Fruit fly (Drosophila melanogaster) whole organism, embryonic: Measurements from ENCODE around the gene CG5846.

ENCODE experiments used
- CG10267 ChIP-seq: fragments of 200-800 bp; sonication (Bioruptor generic); optimal IDR thresholded peaks from 2 replicates; lab custom pipeline; 2018; ENCODE audit warnings: missing biosample characterization, mild to moderate bottlenecking, missing genetic modification characterization, moderate library complexity
- CG10654 ChIP-seq: fragments of 200-800 bp; sonication (Bioruptor generic); optimal IDR thresholded peaks from 2 replicates; lab custom pipeline; 2016; ENCODE audit warnings: missing biosample characterization, missing genetic modification characterization
- CG11456 ChIP-seq: fragments of 200-800 bp; sonication (Bioruptor generic); IDR thresholded peaks from 3 replicates; pipeline ENCODE4 v1.3.6; 2022; ENCODE audit warnings: missing biosample characterization, missing genetic modification characterization
- CG11504 ChIP-seq: fragments of 200-800 bp; sonication (Bioruptor generic); optimal IDR thresholded peaks from 3 replicates; lab custom pipeline; 2019; ENCODE audit warnings: missing biosample characterization, mild to moderate bottlenecking, missing genetic modification characterization, moderate library complexity
- CG12391 ChIP-seq: fragments of 200-800 bp; sonication (Bioruptor generic); optimal IDR thresholded peaks from 3 replicates; lab custom pipeline; 2018; ENCODE audit warnings: missing biosample characterization, mild to moderate bottlenecking, missing genetic modification characterization, moderate library complexity
- CG12659 ChIP-seq: fragments of 200-800 bp; sonication (Bioruptor generic); optimal IDR thresholded peaks from 3 replicates; lab custom pipeline; 2017; ENCODE audit warnings: mild to moderate bottlenecking, missing biosample characterization, missing genetic modification reagents, missing genetic modification characterization
- CG14710 ChIP-seq: fragments of 200-800 bp; sonication (Bioruptor generic); optimal IDR thresholded peaks from 3 replicates; lab custom pipeline; 2019; ENCODE audit warnings: missing biosample characterization, mild to moderate bottlenecking, missing genetic modification characterization, moderate library complexity
- CG15011 ChIP-seq: fragments of 200-800 bp; sonication (Bioruptor generic); optimal IDR thresholded peaks from 3 replicates; lab custom pipeline; 2018; ENCODE audit warnings: missing biosample characterization, mild to moderate bottlenecking, missing genetic modification characterization
- CG15696 ChIP-seq: fragments of 200-800 bp; sonication (Bioruptor generic); optimal IDR thresholded peaks from 2 replicates; lab custom pipeline; 2019; ENCODE audit warnings: missing biosample characterization, mild to moderate bottlenecking, missing genetic modification characterization, moderate library complexity
- CG1603 ChIP-seq: fragments of 200-800 bp; sonication (Bioruptor generic); optimal IDR thresholded peaks from 2 replicates; lab custom pipeline; 2019; ENCODE audit warnings: missing biosample characterization, mild to moderate bottlenecking, missing genetic modification characterization, moderate library complexity
- CG16813 ChIP-seq: fragments of 200-800 bp; sonication (Bioruptor generic); IDR thresholded peaks from 3 replicates; pipeline ENCODE4 v1.3.6; 2022; ENCODE audit warnings: missing biosample characterization, missing genetic modification characterization; ENCODE audit not compliant: partially characterized antibody
- CG2116 ChIP-seq: fragments of 200-800 bp; sonication (Bioruptor generic); optimal IDR thresholded peaks from 3 replicates; lab custom pipeline; 2018; ENCODE audit warnings: missing biosample characterization, mild to moderate bottlenecking, missing genetic modification characterization
- CG2120 ChIP-seq: fragments of 200-800 bp; sonication (Bioruptor generic); optimal IDR thresholded peaks from 3 replicates; lab custom pipeline; 2016; ENCODE audit warnings: missing biosample characterization, missing genetic modification characterization
- CG30020 ChIP-seq: fragments of 200-800 bp; optimal IDR thresholded peaks from 2 replicates; lab custom pipeline; 2019; ENCODE audit warnings: missing biosample characterization, mild to moderate bottlenecking, missing genetic modification characterization, moderate library complexity
- CG31441 ChIP-seq: fragments of 200-800 bp; sonication (Bioruptor generic); IDR thresholded peaks from 2 replicates; pipeline ENCODE4 v1.3.6; 2022; ENCODE audit warnings: missing biosample characterization, missing genetic modification characterization
- CG34422 ChIP-seq: fragments of 200-800 bp; sonication (Bioruptor generic); IDR thresholded peaks from 3 replicates; pipeline ENCODE4 v1.3.6; 2022; ENCODE audit warnings: missing biosample characterization, missing genetic modification characterization
- CG3838 ChIP-seq: fragments of 200-800 bp; sonication (Bioruptor generic); optimal IDR thresholded peaks from 3 replicates; lab custom pipeline; 2016; ENCODE audit warnings: missing biosample characterization, missing genetic modification characterization
- CG3847 ChIP-seq: fragments of 200-800 bp; sonication (Bioruptor generic); IDR thresholded peaks from 2 replicates; pipeline ENCODE4 v1.3.6; 2022; ENCODE audit warnings: missing biosample characterization, missing genetic modification characterization
- CG3995 ChIP-seq: fragments of 200-800 bp; sonication (Bioruptor generic); optimal IDR thresholded peaks from 3 replicates; lab custom pipeline; 2016; ENCODE audit warnings: missing biosample characterization, missing genetic modification characterization
- CG4617 ChIP-seq: fragments of 200-800 bp; sonication (Bioruptor generic); optimal IDR thresholded peaks from 3 replicates; lab custom pipeline; 2016; ENCODE audit warnings: missing biosample characterization, missing genetic modification characterization, borderline replicate concordance
- CG4707 ChIP-seq: fragments of 200-800 bp; sonication (Bioruptor generic); optimal IDR thresholded peaks from 2 replicates; lab custom pipeline; 2018; ENCODE audit warnings: missing biosample characterization, mild to moderate bottlenecking, missing genetic modification characterization, moderate library complexity
- CG5180 ChIP-seq: fragments of 200-800 bp; sonication (Bioruptor generic); optimal IDR thresholded peaks from 3 replicates; lab custom pipeline; 2017; ENCODE audit warnings: missing biosample characterization, missing genetic modification characterization, mild to moderate bottlenecking, moderate library complexity, missing genetic modification reagents
- CG8924 ChIP-seq: fragments of 200-800 bp; optimal IDR thresholded peaks from 3 replicates; lab custom pipeline; 2019; ENCODE audit warnings: missing biosample characterization, mild to moderate bottlenecking, missing genetic modification characterization, moderate library complexity
- CG9609 ChIP-seq: fragments of 200-800 bp; sonication (Bioruptor generic); optimal IDR thresholded peaks from 3 replicates; lab custom pipeline; 2016; ENCODE audit warnings: missing biosample characterization, missing genetic modification characterization
- CG9932 ChIP-seq: fragments of 200-800 bp; sonication (Bioruptor generic); IDR thresholded peaks from 2 replicates; pipeline ENCODE4 v1.3.6; 2022; ENCODE audit warnings: missing biosample characterization, missing genetic modification characterization
- Dek ChIP-seq: fragments of 200-800 bp; sonication (Bioruptor generic); optimal IDR thresholded peaks from 3 replicates; lab custom pipeline; 2019; ENCODE audit warnings: missing biosample characterization, mild to moderate bottlenecking, missing genetic modification characterization, moderate library complexity
- Ets65A ChIP-seq: fragments of 200-800 bp; sonication (Bioruptor generic); peaks from one replicate; lab custom pipeline; 2016; ENCODE audit warnings: missing biosample characterization, missing genetic modification characterization
- Ets97D ChIP-seq: fragments of 200-800 bp; sonication (Bioruptor generic); optimal IDR thresholded peaks from 3 replicates; lab custom pipeline; 2016; ENCODE audit warnings: missing biosample characterization, missing genetic modification characterization
- H15 ChIP-seq: fragments of 200-800 bp; sonication (Bioruptor generic); IDR thresholded peaks from 3 replicates; pipeline ENCODE4 v1.3.6; 2022; ENCODE audit warnings: missing biosample characterization, missing genetic modification characterization
- Myb ChIP-seq: fragments of 200-800 bp; sonication (Bioruptor generic); optimal IDR thresholded peaks from 2 replicates; lab custom pipeline; 2016; ENCODE audit warnings: missing biosample characterization, missing genetic modification characterization
- Nf-YC ChIP-seq: fragments of 200-800 bp; optimal IDR thresholded peaks from 3 replicates; lab custom pipeline; 2019; ENCODE audit warnings: missing biosample characterization, mild to moderate bottlenecking, missing genetic modification characterization, moderate library complexity
- Opbp ChIP-seq: fragments of 200-800 bp; sonication (Bioruptor generic); IDR thresholded peaks from 3 replicates; pipeline ENCODE4 v1.3.6; 2022; ENCODE audit warnings: missing biosample characterization, missing genetic modification characterization; ENCODE audit not compliant: partially characterized antibody
- Sin3A ChIP-seq: fragments of >200 bp; optimal IDR thresholded peaks from 2 replicates; lab custom pipeline; 2018
- Sry-δ ChIP-seq: fragments of 200-800 bp; sonication (Bioruptor generic); optimal IDR thresholded peaks from 2 replicates; lab custom pipeline; 2016; ENCODE audit warnings: missing biosample characterization, missing genetic modification characterization
- YL-1 ChIP-seq: fragments of 200-800 bp; sonication (Bioruptor generic); optimal IDR thresholded peaks from 3 replicates; lab custom pipeline; 2017; ENCODE audit warnings: missing biosample characterization, mild to moderate bottlenecking, missing genetic modification characterization
- ap ChIP-seq: fragments of 200-800 bp; sonication (Bioruptor generic); IDR thresholded peaks from 2 replicates; pipeline ENCODE4 v1.3.6; 2022; ENCODE audit warnings: missing biosample characterization, missing genetic modification characterization
- bbx ChIP-seq: fragments of 200-800 bp; sonication (Bioruptor generic); IDR thresholded peaks from 2 replicates; pipeline ENCODE4 v1.3.6; 2022; ENCODE audit warnings: missing biosample characterization, missing genetic modification characterization; ENCODE audit not compliant: partially characterized antibody
- cg ChIP-seq: fragments of 200-800 bp; sonication (Bioruptor generic); optimal IDR thresholded peaks from 3 replicates; lab custom pipeline; 2019; ENCODE audit warnings: missing biosample characterization, mild to moderate bottlenecking, missing genetic modification characterization, moderate library complexity
- danr ChIP-seq: fragments of 200-800 bp; sonication (Bioruptor generic); IDR thresholded peaks from 2 replicates; pipeline ENCODE4 v1.3.6; 2022; ENCODE audit warnings: missing biosample characterization, missing genetic modification characterization
- emc ChIP-seq: fragments of 200-800 bp; sonication (Bioruptor generic); optimal IDR thresholded peaks from 2 replicates; lab custom pipeline; 2016; ENCODE audit warnings: missing biosample characterization, missing genetic modification characterization
- exex ChIP-seq: fragments of 200-800 bp; sonication (Bioruptor generic); optimal IDR thresholded peaks from 4 replicates; lab custom pipeline; 2018; ENCODE audit warnings: missing biosample characterization, mild to moderate bottlenecking, missing genetic modification characterization, moderate library complexity
- ham ChIP-seq: fragments of 200-800 bp; sonication (Bioruptor generic); IDR thresholded peaks from 2 replicates; pipeline ENCODE4 v1.3.6; 2022; ENCODE audit warnings: missing biosample characterization, missing genetic modification characterization
- hb ChIP-seq: fragments of 200-800 bp; sonication (Bioruptor generic); IDR thresholded peaks from 3 replicates; pipeline ENCODE4 v1.3.6; 2022; ENCODE audit warnings: missing biosample characterization, missing genetic modification characterization; ENCODE audit not compliant: partially characterized antibody
- pzg ChIP-seq: fragments of 200-800 bp; sonication (Bioruptor generic); optimal IDR thresholded peaks from 3 replicates; lab custom pipeline; 2018; ENCODE audit warnings: missing biosample characterization, mild to moderate bottlenecking, missing genetic modification characterization, moderate library complexity
- row ChIP-seq: fragments of 200-800 bp; sonication (Bioruptor generic); IDR thresholded peaks from 3 replicates; pipeline ENCODE4 v1.3.6; 2022; ENCODE audit warnings: missing biosample characterization, missing genetic modification characterization
- schlank ChIP-seq: fragments of 200-800 bp; sonication (Bioruptor generic); optimal IDR thresholded peaks from 2 replicates; lab custom pipeline; 2018; ENCODE audit warnings: missing biosample characterization, mild to moderate bottlenecking, missing genetic modification characterization
- scrt ChIP-seq: fragments of 200-800 bp; sonication (Bioruptor generic); optimal IDR thresholded peaks from 2 replicates; lab custom pipeline; 2018; ENCODE audit warnings: missing biosample characterization, mild to moderate bottlenecking, missing genetic modification characterization, moderate library complexity
- sd ChIP-seq: fragments of 200-800 bp; sonication (Bioruptor generic); optimal IDR thresholded peaks from 3 replicates; lab custom pipeline; 2018; ENCODE audit warnings: missing biosample characterization, mild to moderate bottlenecking, missing genetic modification characterization, moderate library complexity
- sr ChIP-seq: fragments of 200-800 bp; sonication (Bioruptor generic); IDR thresholded peaks from 3 replicates; pipeline ENCODE4 v1.3.6; 2022; ENCODE audit warnings: missing biosample characterization, missing genetic modification characterization

The CG5846 gene

dm6 chr2L:9912570-9913260 is 44.3 kb downstream of the CG5846 start, which contains the start of the genes Etl1 and Srp54 (continued):
- TF ChIP-seq CG3995 (GFP tag; lab: Kevin White, UChicago) = peak; percentile 22
- TF ChIP-seq CG3847 (GFP tag; lab: Robert Waterston, UW) = peak; percentile 39; the same call in 1 of the 2 replicates
- no peak for TF ChIP-seq ham (GFP tag; lab: Robert Waterston, UW)
- peak; percentile 30 for TF ChIP-seq CG4617
- TF ChIP-seq bbx (GFP tag; lab: Robert Waterston, UW) = 0 out of 2 replicates have a peak, but pooled peaks have one; percentile 28
- no peak for TF ChIP-seq H15 (GFP tag; lab: Robert Waterston, UW)
- TF ChIP-seq hb = no peak
- peak; percentile 56 for TF ChIP-seq CG30020 (tag; lab: Kevin White, UChicago)
- TF ChIP-seq CG4707 (GFP tag; lab: Kevin White, UChicago) = no peak
- peak; percentile 6 for TF ChIP-seq Myb (GFP tag; lab: Kevin White, UChicago)
- 0 out of 3 replicates have a peak, but pooled peaks have one; percentile 1 for TF ChIP-seq CG16813
- no peak for TF ChIP-seq schlank (tag; lab: Kevin White, UChicago)
- no peak for TF ChIP-seq sr
- peak; percentile 52 for TF ChIP-seq YL-1
- peak; percentile 43 for TF ChIP-seq pzg
- peak; percentile 93 for TF ChIP-seq Sin3A (lab: Kevin White, UChicago)
- TF ChIP-seq Sry-δ = peak; percentile 28
- TF ChIP-seq CG9609 (GFP tag; lab: Kevin White, UChicago) = no peak
- TF ChIP-seq CG8924 (tag; lab: Kevin White, UChicago) = peak; percentile 10
- TF ChIP-seq Nf-YC (tag; lab: Kevin White, UChicago) = peak; percentile 35
- no peak for TF ChIP-seq CG5180 (GFP tag; lab: Kevin White, UChicago)
- TF ChIP-seq CG15696 (tag; lab: Kevin White, UChicago) = no peak
- peak; percentile 20 for TF ChIP-seq sd
- peak; percentile 33 for TF ChIP-seq Ets65A (GFP tag; lab: Kevin White, UChicago)
- TF ChIP-seq emc (GFP tag; lab: Kevin White, UChicago) = no peak
- TF ChIP-seq Ets97D = peak; percentile 9
- peak; percentile 4; the same call in 1 of the 3 replicates for TF ChIP-seq Opbp (GFP tag; lab: Robert Waterston, UW)
- TF ChIP-seq CG12391 (tag; lab: Kevin White, UChicago) = peak; percentile 22
- peak; percentile 0 for TF ChIP-seq CG1603
- TF ChIP-seq CG11504 = peak; percentile 11
- TF ChIP-seq CG9932 (GFP tag; lab: Robert Waterston, UW) = peak; percentile 29; the same call in 1 of the 2 replicates
- no peak for TF ChIP-seq Dek
- TF ChIP-seq CG15011 (GFP tag; lab: Kevin White, UChicago) = no peak
- 0 out of 2 replicates have a peak, but pooled peaks have one; percentile 20 for TF ChIP-seq CG31441
- TF ChIP-seq CG14710 (tag; lab: Kevin White, UChicago) = peak; percentile 72
- no peak for TF ChIP-seq CG11456 (GFP tag; lab: Robert Waterston, UW)
- TF ChIP-seq CG34422 (GFP tag; lab: Robert Waterston, UW) = 0 out of 3 replicates have a peak, but pooled peaks have one; percentile 25
- TF ChIP-seq CG3838 (GFP tag; lab: Kevin White, UChicago) = no peak
- peak; percentile 63 for TF ChIP-seq CG10267 (tag; lab: Kevin White, UChicago)
- TF ChIP-seq CG2116 (GFP tag; lab: Kevin White, UChicago) = peak; percentile 91
- no peak for TF ChIP-seq danr
- no peak for TF ChIP-seq ap (GFP tag; lab: Robert Waterston, UW)
- TF ChIP-seq exex (tag; lab: Kevin White, UChicago) = peak; percentile 1
- TF ChIP-seq CG10654 (GFP tag; lab: Kevin White, UChicago) = no peak
- peak; percentile 60 for TF ChIP-seq CG12659 (GFP tag; lab: Kevin White, UChicago)
- TF ChIP-seq row (GFP tag; lab: Robert Waterston, UW) = 0 out of 3 replicates have a peak, but pooled peaks have one; percentile 21
- peak; percentile 9 for TF ChIP-seq cg
- TF ChIP-seq scrt (GFP tag; lab: Kevin White, UChicago) = no peak
- TF ChIP-seq CG2120 = peak; percentile 12
